Worm (Caenorhabditis elegans): ENCODE data around the gene irld-47.
A peak's percentile ranks its signal among the peaks of the same experiment; 100 is the strongest.

irld-47 gene

DNA sequence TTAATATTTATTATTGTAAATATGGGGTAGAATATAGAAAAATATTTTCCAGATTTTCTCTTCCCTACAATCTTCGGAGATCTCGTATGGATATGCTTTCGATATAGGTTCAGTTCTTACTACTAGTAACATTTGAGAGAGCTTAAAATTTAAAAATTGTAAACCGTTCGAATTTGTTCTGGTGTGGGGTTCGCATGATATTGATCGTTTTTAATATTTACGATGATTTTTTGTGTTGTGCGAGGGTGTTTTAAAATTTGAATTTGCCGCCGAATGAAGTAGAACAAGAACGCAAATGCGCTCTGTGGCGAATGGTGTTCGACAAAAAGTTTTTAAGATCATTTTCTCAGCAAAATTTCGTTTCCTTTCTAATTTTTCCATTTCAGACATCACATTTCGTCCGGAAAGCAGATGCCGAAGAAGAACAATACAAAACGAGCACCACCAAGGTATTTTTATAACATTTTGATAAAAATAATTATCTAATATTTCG, 38.8 kb downstream of the irld-47 start, which contains the start of gene skr-17:
Gene skr-17 (plus strand): TSS at position 51 of the 493 bp plus-strand sequence.
- no peak for TF ChIP-seq daf-12 (tag; optimal IDR thresholded peaks at IDR 0.05)
- TF ChIP-seq zag-1 (tag; optimal IDR thresholded peaks at IDR 0.05), result no peak
- no peak for TF ChIP-seq nfya-1 (tag; optimal IDR thresholded peaks at IDR 0.05; ENCODE audit: insufficient read depth)
- TF ChIP-seq elt-3 (tag; optimal IDR thresholded peaks at IDR 0.05), result no peak
- TF ChIP-seq mml-1 (tag; optimal IDR thresholded peaks at IDR 0.05), result no peak
- no peak for TF ChIP-seq nhr-43 (tag; optimal IDR thresholded peaks at IDR 0.05; ENCODE audit: poor library complexity, severe bottlenecking)
- TF ChIP-seq egl-5 (tag; optimal IDR thresholded peaks at IDR 0.05), result no peak
- TF ChIP-seq ztf-4 (tag; optimal IDR thresholded peaks at IDR 0.05), result no peak
- no peak for TF ChIP-seq nhr-25 (tag; optimal IDR thresholded peaks at IDR 0.05)
- TF ChIP-seq nhr-28 (tag; optimal IDR thresholded peaks at IDR 0.05), result no peak
- no peak for TF ChIP-seq mdl-1 (tag; optimal IDR thresholded peaks at IDR 0.05)
- TF ChIP-seq unc-62 (GFP tag; optimal IDR thresholded peaks at IDR 0.05), result no peak
- no peak for TF ChIP-seq nhr-11 (tag; optimal IDR thresholded peaks at IDR 0.05)
- TF ChIP-seq nhr-77 (tag; optimal IDR thresholded peaks at IDR 0.05), result no peak
- no peak for TF ChIP-seq ceh-16 (tag; optimal IDR thresholded peaks at IDR 0.05)
- TF ChIP-seq nhr-23 (tag; optimal IDR thresholded peaks at IDR 0.05), result no peak
- TF ChIP-seq fos-1 (tag; optimal IDR thresholded peaks at IDR 0.05), result no peak

- no peak for TF ChIP-seq daf-12 (tag; optimal IDR thresholded peaks at IDR 0.05)
- peak; percentile 51 for TF ChIP-seq pha-4 (tag; optimal IDR thresholded peaks at IDR 0.05)
- peak; percentile 14 for TF ChIP-seq hmg-11 (tag; optimal IDR thresholded peaks at IDR 0.05)
- TF ChIP-seq nfya-1 (tag; optimal IDR thresholded peaks at IDR 0.05; ENCODE audit: insufficient read depth), result peak; percentile 48
- peak; percentile 57 for TF ChIP-seq lin-15B (tag; optimal IDR thresholded peaks at IDR 0.05)
Observed at ce11 chrII:7781102-7781616, 41.2 kb downstream of the irld-47 start, which contains the start of the genes snpc-1.1 and spdl-1. TSS of gene snpc-1.1 (minus strand) at chrII:7781301. TSS of gene spdl-1 (plus strand) at chrII:7781566.

ce11 chrII:7778273-7778672, 44.1 kb downstream of the irld-47 start:
- TF ChIP-seq ztf-4 (tag; optimal IDR thresholded peaks at IDR 0.05), result no peak
- no peak for TF ChIP-seq nhr-76 (tag; optimal IDR thresholded peaks at IDR 0.05)
- TF ChIP-seq ceh-9 (tag; optimal IDR thresholded peaks at IDR 0.05), result no peak
- TF ChIP-seq pqm-1 (tag; optimal IDR thresholded peaks at IDR 0.05), result no peak
- TF ChIP-seq elt-2 (tag; optimal IDR thresholded peaks at IDR 0.05), result no peak
- TF ChIP-seq pha-4 (tag; optimal IDR thresholded peaks at IDR 0.05), result no peak
- TF ChIP-seq mdl-1 (tag; optimal IDR thresholded peaks at IDR 0.05), result no peak
- TF ChIP-seq skn-1 (tag; optimal IDR thresholded peaks at IDR 0.05), result no peak
- no peak for TF ChIP-seq nhr-28 (tag; optimal IDR thresholded peaks at IDR 0.05)
- no peak for TF ChIP-seq egl-27 (tag; optimal IDR thresholded peaks at IDR 0.05)
- TF ChIP-seq ceh-28 (tag; optimal IDR thresholded peaks at IDR 0.05), result no peak
- no peak for TF ChIP-seq egl-5 (tag; optimal IDR thresholded peaks at IDR 0.05)
- TF ChIP-seq mml-1 (tag; optimal IDR thresholded peaks at IDR 0.05), result no peak
- TF ChIP-seq jun-1 (tag; optimal IDR thresholded peaks at IDR 0.05), result no peak
- no peak for TF ChIP-seq nhr-25 (tag; optimal IDR thresholded peaks at IDR 0.05)
- no peak for TF ChIP-seq R02D3.7 (tag; optimal IDR thresholded peaks at IDR 0.05)

DNA sequence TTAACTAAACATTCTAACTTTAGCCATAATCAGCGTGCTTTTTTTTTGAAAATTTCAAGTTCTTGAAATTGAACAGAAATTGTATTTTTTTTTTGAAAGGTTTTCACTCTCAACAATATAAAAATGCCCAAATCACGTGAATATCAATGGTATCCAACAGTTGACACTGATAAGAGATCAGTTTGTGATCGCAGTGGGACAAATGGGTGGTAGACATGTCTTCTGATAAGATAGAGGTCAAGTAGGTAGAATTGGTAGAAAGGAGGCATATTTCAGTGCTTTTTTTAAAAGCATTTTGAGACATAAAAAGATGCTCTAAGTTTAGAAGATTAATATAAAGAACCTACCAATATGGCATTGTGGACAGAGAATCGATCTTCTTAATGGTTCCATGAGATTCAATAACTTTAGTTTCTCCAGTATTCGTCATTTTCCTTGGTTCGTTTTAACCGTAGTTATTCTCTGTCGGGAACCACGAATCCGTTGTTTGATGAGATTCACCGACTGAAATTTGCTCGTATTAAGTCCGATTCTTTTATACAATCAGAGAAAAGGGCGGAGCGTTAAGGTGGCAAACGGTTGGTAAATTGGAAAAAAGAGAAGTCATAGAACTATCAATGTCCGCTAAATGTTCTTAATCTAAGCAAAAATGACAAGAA, 44.9 kb downstream of the irld-47 start, which contains the start of gene mthf-1:
Gene mthf-1 (minus strand): TSS at position 504 of the 659 bp plus-strand sequence.
- TF ChIP-seq elt-2 (tag; optimal IDR thresholded peaks at IDR 0.05) (peak; percentile 94), elt-1 (tag; optimal IDR thresholded peaks at IDR 0.05) (no peak), fkh-2 (tag; optimal IDR thresholded peaks at IDR 0.05) (no peak), nhr-12 (tag; optimal IDR thresholded peaks at IDR 0.05) (no peak), nhr-25 (tag; optimal IDR thresholded peaks at IDR 0.05) (no peak), ceh-28 (tag; optimal IDR thresholded peaks at IDR 0.05) (no peak), mdl-1 (tag; optimal IDR thresholded peaks at IDR 0.05) (no peak), elt-3 (tag; optimal IDR thresholded peaks at IDR 0.05) (peak in 2 of 3 experiments; percentile 36 to 87), nfya-1 (tag; optimal IDR thresholded peaks at IDR 0.05; ENCODE audit: insufficient read depth) (no peak), tbx-2 (tag; optimal IDR thresholded peaks at IDR 0.05) (no peak), ztf-4 (tag; optimal IDR thresholded peaks at IDR 0.05) (no peak), aly-2 (tag; optimal IDR thresholded peaks at IDR 0.05) (no peak), zag-1 (tag; optimal IDR thresholded peaks at IDR 0.05) (no peak), lin-15B (tag; optimal IDR thresholded peaks at IDR 0.05) (no peak), ceh-82 (tag; optimal IDR thresholded peaks at IDR 0.05) (no peak), nhr-28 (tag; optimal IDR thresholded peaks at IDR 0.05) (no peak), nhr-43 (tag; optimal IDR thresholded peaks at IDR 0.05; ENCODE audit: poor library complexity, severe bottlenecking) (peak; percentile 40), ztf-11 (tag; optimal IDR thresholded peaks at IDR 0.05) (no peak), nhr-23 (tag; optimal IDR thresholded peaks at IDR 0.05) (peak; percentile 58), ceh-16 (tag; optimal IDR thresholded peaks at IDR 0.05) (no peak), lin-39 (tag; optimal IDR thresholded peaks at IDR 0.05) (no peak), sea-2 (GFP tag; optimal IDR thresholded peaks at IDR 0.05) (no peak), fkh-10 (GFP tag; optimal IDR thresholded peaks at IDR 0.05) (no peak), jun-1 (tag; optimal IDR thresholded peaks at IDR 0.05) (no peak), nhr-67 (tag; optimal IDR thresholded peaks at IDR 0.05) (no peak), nhr-237 (tag; optimal IDR thresholded peaks at IDR 0.05) (no peak), nhr-11 (tag; optimal IDR thresholded peaks at IDR 0.05) (no peak), unc-39 (tag; optimal IDR thresholded peaks at IDR 0.05) (no peak), nhr-77 (tag; optimal IDR thresholded peaks at IDR 0.05) (no peak), mml-1 (tag; optimal IDR thresholded peaks at IDR 0.05) (no peak), eor-1 (tag; optimal IDR thresholded peaks at IDR 0.05) (no peak)
